Worm (Caenorhabditis elegans) whole organism, early embryonic: ENCODE measurements around the gene wdr-46.

Experiments used
- B0310.2 ChIP-seq: sonication (generic microtip); optimal IDR thresholded peaks from 2 replicates; lab custom pipeline; 2016; ENCODE audit warnings: mild to moderate bottlenecking, missing genetic modification characterization, missing compliant biosample characterization
- F13C5.2 ChIP-seq: sonication (generic microtip); optimal IDR thresholded peaks from 2 replicates; lab custom pipeline; 2017; ENCODE audit warnings: mild to moderate bottlenecking, missing genetic modification characterization, inconsistent platforms, missing compliant biosample characterization
- aly-1 ChIP-seq: sonication (generic microtip); optimal IDR thresholded peaks from 2 replicates; lab custom pipeline; 2016; ENCODE audit warnings: missing genetic modification characterization, missing compliant biosample characterization
- ama-1 ChIP-seq: fragments of 150-350 bp; optimal IDR thresholded peaks from 2 replicates; lab custom pipeline; 2014
- ceh-13 ChIP-seq: fragments of 200-800 bp; sonication (Bioruptor generic); optimal IDR thresholded peaks from 2 replicates; lab custom pipeline; 2018; ENCODE audit warnings: mild to moderate bottlenecking, missing genetic modification characterization, missing compliant biosample characterization
- ceh-36 ChIP-seq: sonication (generic microtip); optimal IDR thresholded peaks from 2 replicates; lab custom pipeline; 2016; ENCODE audit warnings: missing genetic modification characterization, inconsistent platforms, missing compliant biosample characterization
- ets-7 ChIP-seq: sonication (generic microtip); optimal IDR thresholded peaks from 2 replicates; lab custom pipeline; 2016; ENCODE audit warnings: missing genotype, missing genetic modification characterization, missing compliant biosample characterization
- flt-1 ChIP-seq: fragments of 200-800 bp; sonication (Bioruptor generic); IDR thresholded peaks from 2 replicates; pipeline ENCODE4 v1.3.6; 2022; ENCODE audit warnings: missing genetic modification characterization, missing compliant biosample characterization
- hmbx-1 ChIP-seq: sonication (generic microtip); optimal IDR thresholded peaks from 2 replicates; lab custom pipeline; 2016; ENCODE audit warnings: mild to moderate bottlenecking, missing genetic modification characterization, missing compliant biosample characterization
- hmg-4 ChIP-seq: fragments of 200-800 bp; sonication (Bioruptor generic); optimal IDR thresholded peaks from 2 replicates; lab custom pipeline; 2018; ENCODE audit warnings: mild to moderate bottlenecking, missing genetic modification characterization, missing compliant biosample characterization
- hnd-1 ChIP-seq: sonication (generic microtip); optimal IDR thresholded peaks from 2 replicates; lab custom pipeline; 2016; ENCODE audit warnings: missing genetic modification characterization, missing compliant biosample characterization
- pes-1 ChIP-seq: fragments of 200-800 bp; sonication (Bioruptor generic); IDR thresholded peaks from 2 replicates; pipeline ENCODE4 v1.3.6; 2022; ENCODE audit warnings: missing genetic modification reagents, missing genetic modification characterization, missing compliant biosample characterization
- scrt-1 ChIP-seq: fragments of 200-800 bp; sonication (Bioruptor generic); IDR thresholded peaks from 2 replicates; pipeline ENCODE4 v1.3.6; 2022; ENCODE audit warnings: missing genetic modification characterization, missing compliant biosample characterization
- sea-1 ChIP-seq: fragments of 200-800 bp; sonication (Bioruptor generic); conservative IDR thresholded peaks from 2 replicates; pipeline ENCODE4 v1.3.6; 2022; ENCODE audit warnings: missing genetic modification characterization, missing compliant biosample characterization
- tbx-11 ChIP-seq: fragments of 200-800 bp; sonication (Bioruptor generic); IDR thresholded peaks from 2 replicates; pipeline ENCODE4 v1.3.6; 2022; ENCODE audit warnings: missing genetic modification characterization, missing compliant biosample characterization
- tbx-37 ChIP-seq: fragments of 200-800 bp; sonication (Bioruptor generic); conservative IDR thresholded peaks from 2 replicates; pipeline ENCODE4 v1.3.6; 2022; ENCODE audit warnings: missing genetic modification reagents, missing genetic modification characterization, missing compliant biosample characterization
- tra-4 ChIP-seq: sonication (generic microtip); optimal IDR thresholded peaks from 2 replicates; lab custom pipeline; 2017; ENCODE audit warnings: missing genetic modification characterization, missing compliant biosample characterization

The wdr-46 gene

DNA sequence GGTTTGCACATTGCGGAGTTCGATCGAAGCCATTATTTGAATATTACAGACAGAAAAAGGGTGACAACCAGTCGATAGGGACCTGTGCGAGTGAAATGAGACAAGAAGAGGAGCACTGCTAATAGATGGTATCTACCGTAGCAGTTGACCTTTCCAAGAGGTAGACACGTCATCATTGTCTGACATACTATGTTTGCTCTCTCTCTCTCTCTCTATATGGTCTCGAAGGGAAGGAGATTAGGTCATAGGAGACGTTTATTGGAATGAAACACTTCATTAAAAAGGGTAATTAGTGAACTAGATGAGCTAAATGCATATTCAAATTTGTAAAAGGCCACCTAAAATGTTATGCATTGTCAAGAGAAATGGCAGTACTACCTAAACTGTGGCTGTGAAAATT lies 4.0 kb downstream of the wdr-46 start, which contains the start of gene atz-1:
atz-1 (minus strand) TSS at position 101 of the 400 bp plus-strand sequence.
- TF ChIP-seq pes-1 (GFP tag; lab: Robert Waterston, UW) (no peak), ama-1 (lab: Kevin White, UChicago) (no peak), hmg-4 (GFP tag; lab: Kevin White, UChicago) (no peak), B0310.2 (tag; lab: Kevin White, UChicago) (no peak), tra-4 (no peak), tbx-37 (GFP tag; lab: Robert Waterston, UW) (no peak), F13C5.2 (tag; lab: Kevin White, UChicago) (no peak), tbx-11 (GFP tag; lab: Robert Waterston, UW) (no peak), ceh-13 (GFP tag; lab: Kevin White, UChicago) (no peak), hnd-1 (tag; lab: Kevin White, UChicago) (no peak), scrt-1 (GFP tag; lab: Robert Waterston, UW) (no peak), flt-1 (GFP tag; lab: Robert Waterston, UW) (no peak)

DNA sequence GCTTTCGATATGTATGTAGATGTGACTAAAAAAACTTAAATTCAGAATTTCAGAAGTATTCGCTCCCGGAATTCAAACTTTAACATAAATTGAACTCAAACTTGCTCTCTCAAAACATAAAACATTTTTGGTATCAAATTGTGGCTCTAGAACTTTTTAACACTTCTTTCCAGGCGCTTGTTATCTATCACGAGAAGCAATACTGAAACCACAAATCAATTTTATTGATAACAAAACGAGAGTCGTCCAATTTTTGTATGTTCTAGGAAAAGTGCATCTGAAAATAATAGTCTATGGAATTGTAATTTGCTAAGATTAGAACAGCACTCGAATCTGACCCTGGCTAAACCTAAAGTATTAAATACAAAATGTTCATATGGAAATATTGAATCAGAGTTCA lies 6.9 kb downstream of the wdr-46 start:
- TF ChIP-seq hmbx-1: no peak
- no peak for TF ChIP-seq hnd-1 (tag; lab: Kevin White, UChicago)
- no peak for TF ChIP-seq ceh-36 (tag; lab: Kevin White, UChicago)
- TF ChIP-seq aly-1 (tag; lab: Kevin White, UChicago): no peak
- TF ChIP-seq ama-1 (lab: Kevin White, UChicago): no peak
- no peak for TF ChIP-seq tbx-37 (GFP tag; lab: Robert Waterston, UW)
- TF ChIP-seq ets-7 (tag; lab: Kevin White, UChicago): no peak
- TF ChIP-seq ceh-13 (GFP tag; lab: Kevin White, UChicago): no peak
- no peak for TF ChIP-seq hmg-4 (GFP tag; lab: Kevin White, UChicago)
- TF ChIP-seq tbx-11 (GFP tag; lab: Robert Waterston, UW): no peak
- TF ChIP-seq pes-1 (GFP tag; lab: Robert Waterston, UW): no peak
- TF ChIP-seq sea-1 (GFP tag; lab: Robert Waterston, UW): no peak
- TF ChIP-seq scrt-1 (GFP tag; lab: Robert Waterston, UW): no peak
- TF ChIP-seq flt-1 (GFP tag; lab: Robert Waterston, UW): no peak
- no peak for TF ChIP-seq tra-4
- TF ChIP-seq B0310.2 (tag; lab: Kevin White, UChicago): no peak
- no peak for TF ChIP-seq F13C5.2 (tag; lab: Kevin White, UChicago)

DNA sequence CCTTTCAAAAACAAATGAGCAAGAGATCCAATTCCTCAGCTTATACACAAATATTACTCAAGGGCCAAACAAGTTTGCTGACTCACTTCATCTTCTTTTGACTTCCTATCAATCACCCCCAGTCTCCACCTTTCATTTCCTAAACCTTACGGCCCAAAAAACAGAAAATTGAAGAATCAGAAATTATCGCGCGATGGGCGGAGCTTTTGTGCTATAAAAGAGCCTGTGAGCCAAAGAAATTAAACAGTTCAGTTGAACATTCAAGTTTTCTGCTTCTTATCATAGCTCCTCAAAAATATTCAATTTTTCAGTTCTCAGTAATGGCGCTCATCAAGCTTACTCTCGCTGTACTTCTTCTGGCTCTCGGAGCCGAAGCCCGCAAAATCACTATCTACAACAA lies 7.7 kb downstream of the wdr-46 start, which contains the start of gene thn-1:
thn-1 (plus strand) TSS at position 301 of the 400 bp plus-strand sequence.
- TF ChIP-seq ama-1 (lab: Kevin White, UChicago) (no peak), flt-1 (GFP tag; lab: Robert Waterston, UW) (no peak), hmbx-1 (no peak), hnd-1 (tag; lab: Kevin White, UChicago) (no peak), B0310.2 (tag; lab: Kevin White, UChicago) (no peak), aly-1 (tag; lab: Kevin White, UChicago) (no peak), pes-1 (GFP tag; lab: Robert Waterston, UW) (no peak), ceh-36 (tag; lab: Kevin White, UChicago) (no peak)

DNA sequence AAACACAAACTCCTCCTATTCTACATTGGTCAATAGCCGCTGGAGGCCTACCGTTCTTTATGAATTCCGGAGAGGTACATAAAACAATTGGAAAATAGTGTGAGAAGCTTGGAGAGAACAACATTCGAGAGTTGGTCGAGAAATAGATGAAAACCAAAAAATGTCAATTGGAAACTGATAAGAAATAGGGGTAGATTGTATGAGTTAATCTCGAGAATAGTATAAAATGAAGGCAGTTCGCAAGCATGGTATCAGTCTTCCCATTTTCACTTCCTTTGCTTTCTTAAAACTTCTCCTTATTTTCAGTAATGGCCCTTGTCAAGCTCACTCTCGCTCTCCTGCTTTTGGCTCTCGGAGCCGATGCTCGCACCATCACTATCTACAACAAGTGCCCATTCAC lies 10.8 kb downstream of the wdr-46 start, which contains the start of gene thn-2:
thn-2 (plus strand) TSS at position 307 of the 400 bp plus-strand sequence.
- TF ChIP-seq ceh-36 (tag; lab: Kevin White, UChicago) (no peak), pes-1 (GFP tag; lab: Robert Waterston, UW) (no peak), hnd-1 (tag; lab: Kevin White, UChicago) (no peak), ama-1 (lab: Kevin White, UChicago) (no peak), tbx-11 (GFP tag; lab: Robert Waterston, UW) (no peak), flt-1 (GFP tag; lab: Robert Waterston, UW) (no peak), sea-1 (GFP tag; lab: Robert Waterston, UW) (no peak), B0310.2 (tag; lab: Kevin White, UChicago) (no peak), hmbx-1 (no peak), hmg-4 (GFP tag; lab: Kevin White, UChicago) (no peak), aly-1 (tag; lab: Kevin White, UChicago) (no peak), tbx-37 (GFP tag; lab: Robert Waterston, UW) (no peak), scrt-1 (GFP tag; lab: Robert Waterston, UW) (no peak), F13C5.2 (tag; lab: Kevin White, UChicago) (no peak), tra-4 (no peak), ceh-13 (GFP tag; lab: Kevin White, UChicago) (no peak), ets-7 (tag; lab: Kevin White, UChicago) (no peak)

DNA sequence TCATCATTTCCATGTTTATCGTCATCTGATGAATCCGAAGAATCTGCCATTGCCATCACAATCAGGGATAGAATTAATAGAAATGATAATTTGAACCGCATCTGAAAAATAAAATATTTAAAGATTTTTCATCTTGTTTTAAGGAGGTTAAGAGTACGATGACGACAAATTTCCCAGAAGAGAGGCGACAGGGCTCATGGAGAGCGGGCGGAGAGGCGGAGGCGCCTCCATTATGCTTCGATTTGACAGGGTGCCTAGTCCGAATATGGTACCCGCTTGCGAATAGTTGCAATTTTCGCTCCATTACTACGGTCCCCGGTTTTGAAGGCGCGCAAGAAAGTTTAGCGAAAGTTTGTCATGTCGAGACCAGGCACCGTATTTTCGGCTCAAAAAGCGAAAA lies 13.0 kb downstream of the wdr-46 start, which contains the start of gene F28D1.6:
F28D1.6 (minus strand) TSS at position 101 of the 400 bp plus-strand sequence.
- TF ChIP-seq ceh-13 (GFP tag; lab: Kevin White, UChicago): no peak
- no peak for TF ChIP-seq tbx-11 (GFP tag; lab: Robert Waterston, UW)
- TF ChIP-seq ceh-36 (tag; lab: Kevin White, UChicago): no peak
- TF ChIP-seq F13C5.2 (tag; lab: Kevin White, UChicago): no peak
- TF ChIP-seq B0310.2 (tag; lab: Kevin White, UChicago): no peak
- no peak for TF ChIP-seq hmg-4 (GFP tag; lab: Kevin White, UChicago)
- no peak for TF ChIP-seq hmbx-1
- no peak for TF ChIP-seq flt-1 (GFP tag; lab: Robert Waterston, UW)

DNA sequence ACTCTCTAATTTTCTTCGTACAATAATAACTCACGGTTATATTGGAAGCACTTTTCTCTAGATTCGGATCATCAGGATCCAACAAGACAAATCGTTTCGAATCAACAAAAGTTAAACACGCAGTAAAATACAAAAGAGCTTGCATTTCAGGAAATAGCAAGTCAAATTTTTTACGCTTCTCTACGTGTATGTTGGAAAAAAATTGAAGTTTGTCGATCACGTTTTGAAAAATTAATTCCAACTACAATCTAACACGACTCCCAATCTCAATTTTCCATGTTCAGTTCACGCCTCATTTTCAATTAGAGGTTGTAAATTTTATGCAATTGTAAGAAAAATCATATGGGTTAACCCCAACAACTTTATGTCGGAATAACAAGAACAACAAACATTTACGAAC lies 17.9 kb downstream of the wdr-46 start, which contains the start of gene spe-45:
spe-45 (minus strand) TSS at position 145 of the 400 bp plus-strand sequence.
- no peak for TF ChIP-seq tbx-37 (GFP tag; lab: Robert Waterston, UW)
- TF ChIP-seq ets-7 (tag; lab: Kevin White, UChicago): no peak
- no peak for TF ChIP-seq flt-1 (GFP tag; lab: Robert Waterston, UW)
- no peak for TF ChIP-seq hmg-4 (GFP tag; lab: Kevin White, UChicago)
- TF ChIP-seq ceh-13 (GFP tag; lab: Kevin White, UChicago): no peak
- TF ChIP-seq aly-1 (tag; lab: Kevin White, UChicago): no peak
- no peak for TF ChIP-seq hnd-1 (tag; lab: Kevin White, UChicago)
- TF ChIP-seq ama-1 (lab: Kevin White, UChicago): no peak
- TF ChIP-seq hmbx-1: no peak
- TF ChIP-seq tra-4: no peak
- no peak for TF ChIP-seq tbx-11 (GFP tag; lab: Robert Waterston, UW)
- TF ChIP-seq B0310.2 (tag; lab: Kevin White, UChicago): no peak
- TF ChIP-seq scrt-1 (GFP tag; lab: Robert Waterston, UW): no peak
- no peak for TF ChIP-seq sea-1 (GFP tag; lab: Robert Waterston, UW)
- TF ChIP-seq F13C5.2 (tag; lab: Kevin White, UChicago): no peak
- no peak for TF ChIP-seq ceh-36 (tag; lab: Kevin White, UChicago)
- TF ChIP-seq pes-1 (GFP tag; lab: Robert Waterston, UW): no peak
